Worm (Caenorhabditis elegans): ENCODE measurements around the gene czw-1.
A peak's percentile ranks its signal among the peaks of the same experiment; 100 is the strongest.

czw-1 gene

DNA sequence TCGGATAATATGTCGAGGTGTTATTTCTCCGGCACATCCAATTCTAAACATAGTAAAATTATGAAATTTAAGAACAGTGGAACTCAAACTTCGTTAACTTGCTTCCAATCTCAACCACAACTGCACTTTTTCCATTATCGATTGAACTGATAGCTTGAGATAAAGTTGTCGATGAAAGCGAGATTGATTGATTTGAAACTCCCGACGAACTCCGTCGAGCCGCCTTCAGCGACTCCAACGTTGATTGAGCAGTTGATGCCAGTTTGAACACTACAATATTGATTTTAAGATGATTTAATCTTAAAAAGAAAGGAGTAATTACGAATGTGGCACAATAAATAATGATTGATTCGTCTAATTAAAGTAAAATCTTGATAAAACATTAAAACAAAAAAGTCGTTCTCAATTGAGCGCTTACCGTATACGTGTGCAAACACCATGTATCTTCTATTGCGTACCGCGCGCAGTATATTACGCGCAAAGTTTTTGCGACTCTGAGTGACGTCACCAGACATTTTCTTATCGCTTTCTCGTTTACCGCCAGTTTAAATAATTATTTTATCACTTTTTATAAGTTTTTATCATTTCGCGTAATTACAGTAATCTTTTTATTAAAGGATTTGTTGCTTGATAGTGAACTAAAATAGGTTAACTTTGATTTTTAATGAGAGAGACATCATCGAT, 44.3 kb downstream of the czw-1 start, which contains the start of gene arp-11 (continued):
- TF ChIP-seq saeg-2 (GFP tag; IDR thresholded peaks at IDR 0.05): no peak
- TF ChIP-seq lin-29 (GFP tag; IDR thresholded peaks at IDR 0.05): no peak
- peak; percentile 75 to 98 for TF ChIP-seq lsy-2 (tag; optimal IDR thresholded peaks at IDR 0.05)
- no peak for TF ChIP-seq nhr-102 (tag; optimal IDR thresholded peaks at IDR 0.05)
- TF ChIP-seq pqm-1 (tag; optimal IDR thresholded peaks at IDR 0.05): no peak
- TF ChIP-seq ama-1 (optimal IDR thresholded peaks at IDR 0.05): no peak
- peak; percentile 65 for TF ChIP-seq nhr-28 (tag; optimal IDR thresholded peaks at IDR 0.05)
- peak; percentile 46 for TF ChIP-seq pha-4 (GFP tag; IDR thresholded peaks at IDR 0.05)
- TF ChIP-seq pha-4 (tag; optimal IDR thresholded peaks at IDR 0.05): peak; percentile 78
- TF ChIP-seq nhr-42 (GFP tag; IDR thresholded peaks at IDR 0.05): no peak
- no peak for TF ChIP-seq dmd-9 (GFP tag; IDR thresholded peaks at IDR 0.05)
- TF ChIP-seq ceh-28 (tag; optimal IDR thresholded peaks at IDR 0.05): no peak
- TF ChIP-seq dmd-6 (GFP tag; IDR thresholded peaks at IDR 0.05): peak; percentile 73
- no peak for TF ChIP-seq madf-9 (GFP tag; conservative IDR thresholded peaks at IDR 0.05)
- TF ChIP-seq R02D3.7 (tag; optimal IDR thresholded peaks at IDR 0.05): no peak
- no peak for TF ChIP-seq ctbp-1 (GFP tag; IDR thresholded peaks at IDR 0.05)
- TF ChIP-seq fkh-10 (GFP tag; optimal IDR thresholded peaks at IDR 0.05): peak; percentile 8
- TF ChIP-seq snpc-1.2 (GFP tag; IDR thresholded peaks at IDR 0.05): no peak
- TF ChIP-seq F37D6.2 (tag; optimal IDR thresholded peaks at IDR 0.05): no peak
- no peak for TF ChIP-seq ztf-11 (tag; optimal IDR thresholded peaks at IDR 0.05)
- TF ChIP-seq madf-5 (GFP tag; IDR thresholded peaks at IDR 0.05): no peak
- no peak for TF ChIP-seq lir-3 (tag; optimal IDR thresholded peaks at IDR 0.05)
- TF ChIP-seq fos-1 (tag; optimal IDR thresholded peaks at IDR 0.05): no peak

ce11 chrIV:7898489-7898888, 48.1 kb downstream of the czw-1 start:
- TF ChIP-seq dve-1 (tag; optimal IDR thresholded peaks at IDR 0.05; ENCODE audit: insufficient read depth) (peak; percentile 57), nhr-28 (tag; optimal IDR thresholded peaks at IDR 0.05) (peak; percentile 61), daf-16 (GFP tag; optimal IDR thresholded peaks at IDR 0.05) (no peak), daf-16 (tag; optimal IDR thresholded peaks at IDR 0.05) (peak; percentile 73), dmd-6 (GFP tag; IDR thresholded peaks at IDR 0.05) (peak; percentile 38; the same call in 1 of the 2 replicates), aly-2 (tag; optimal IDR thresholded peaks at IDR 0.05) (no peak), hlh-11 (tag; optimal IDR thresholded peaks at IDR 0.05) (peak; percentile 60), hlh-30 (tag; optimal IDR thresholded peaks at IDR 0.05; ENCODE audit: insufficient read depth) (peak; percentile 19), nhr-25 (tag; optimal IDR thresholded peaks at IDR 0.05; ENCODE audit: borderline replicate concordance, insufficient read depth) (no peak), php-3 (GFP tag; IDR thresholded peaks at IDR 0.05) (0 out of 2 replicates have a peak, but pooled peaks have one; percentile 9), T20F7.1 (GFP tag; optimal IDR thresholded peaks at IDR 0.05) (peak; percentile 28), duxl-1 (tag; optimal IDR thresholded peaks at IDR 0.05; ENCODE audit: poor library complexity) (no peak), arid-1 (GFP tag; conservative IDR thresholded peaks at IDR 0.05) (no peak), lin-38 (GFP tag; IDR thresholded peaks at IDR 0.05) (no peak), nhr-102 (tag; optimal IDR thresholded peaks at IDR 0.05) (no peak), pqm-1 (tag; optimal IDR thresholded peaks at IDR 0.05) (peak; percentile 65), rbr-2 (tag; optimal IDR thresholded peaks at IDR 0.05) (no peak)

DNA sequence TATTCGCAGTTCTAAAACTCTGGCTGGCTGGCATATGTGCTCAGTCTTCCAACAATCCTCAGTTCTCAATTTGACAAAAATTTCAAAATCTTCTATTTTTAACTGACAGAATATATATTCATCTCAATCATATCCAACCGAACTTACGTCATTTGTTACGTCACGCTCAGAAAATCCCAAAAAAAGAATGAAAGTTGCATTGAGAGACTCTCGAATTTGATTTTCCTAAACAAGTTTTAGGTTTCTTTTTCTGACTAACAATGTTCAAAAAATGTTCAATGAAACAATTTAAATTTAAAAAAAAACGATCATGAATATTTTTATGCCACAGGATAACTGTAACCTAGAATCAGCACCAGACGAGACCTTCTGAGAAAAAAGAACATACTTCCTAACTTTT, 48.7 kb downstream of the czw-1 start:
- TF ChIP-seq vab-7 (GFP tag; IDR thresholded peaks at IDR 0.05) (no peak), arid-1 (GFP tag; conservative IDR thresholded peaks at IDR 0.05) (no peak), fkh-10 (GFP tag; optimal IDR thresholded peaks at IDR 0.05) (peak; percentile 53), mxl-2 (GFP tag; conservative IDR thresholded peaks at IDR 0.05) (no peak), mep-1 (tag; optimal IDR thresholded peaks at IDR 0.05) (no peak), ceh-20 (GFP tag; IDR thresholded peaks at IDR 0.05) (no peak), rbr-2 (tag; optimal IDR thresholded peaks at IDR 0.05) (no peak), R02D3.7 (tag; optimal IDR thresholded peaks at IDR 0.05) (no peak), Y105C5A.15 (GFP tag; IDR thresholded peaks at IDR 0.05) (no peak), ces-1 (GFP tag; optimal IDR thresholded peaks at IDR 0.05) (peak; percentile 53)

All from whole organism, L4 larva.